Worm (Caenorhabditis elegans): ENCODE data around the gene R13A5.11.

ce11 chrIII:7593285-7593928, at the start of gene R13A5.11:
- no peak for TF ChIP-seq nhr-11 (tag; optimal IDR thresholded peaks at IDR 0.05)
- no peak for TF ChIP-seq nhr-237 (tag; optimal IDR thresholded peaks at IDR 0.05)
- TF ChIP-seq snpc-4 (tag; optimal IDR thresholded peaks at IDR 0.05): no peak
- TF ChIP-seq ztf-4 (tag; optimal IDR thresholded peaks at IDR 0.05): no peak

All from whole organism, L2 larva.